Fruit fly (Drosophila melanogaster): ENCODE results near the gene RpS15Aa.

Gene RpS15Aa

DNA sequence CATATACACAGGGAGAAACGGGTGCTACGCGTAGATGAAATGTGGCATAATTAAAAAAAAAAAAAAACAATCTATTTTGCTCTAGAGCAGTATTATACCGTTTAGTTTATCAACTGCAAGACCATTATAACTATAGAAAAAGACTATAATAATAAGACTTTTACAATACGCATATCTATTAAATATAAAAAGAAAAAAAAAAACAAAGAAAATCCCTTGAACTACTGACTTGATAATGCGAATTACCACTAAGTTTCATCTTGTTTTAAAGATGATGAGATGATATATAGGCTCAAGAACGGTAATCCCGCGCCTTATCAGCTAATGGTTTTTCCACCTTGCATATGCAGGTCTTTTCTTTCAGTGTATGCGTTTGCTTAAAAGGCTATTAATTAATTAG, 30.3 kb downstream of the RpS15Aa start:
- TF ChIP-seq Hr38 (GFP tag; optimal IDR thresholded peaks at IDR 0.05): no peak
- TF ChIP-seq CG4318 (GFP tag; optimal IDR thresholded peaks at IDR 0.05): peak; percentile 8
- TF ChIP-seq svp (GFP tag): peak; percentile 74
- peak; percentile 33; the same call in 1 of the 3 replicates for TF ChIP-seq CG6163 (GFP tag; IDR thresholded peaks at IDR 0.05)
- TF ChIP-seq CG7368 (GFP tag; optimal IDR thresholded peaks at IDR 0.05): no peak
- peak; percentile 47 for TF ChIP-seq CG10631 (GFP tag; optimal IDR thresholded peaks at IDR 0.05)
- peak; percentile 37 for TF ChIP-seq Hr39 (GFP tag; optimal IDR thresholded peaks at IDR 0.05)
- TF ChIP-seq CG34406 (GFP tag; optimal IDR thresholded peaks at IDR 0.05): peak; percentile 56
- TF ChIP-seq CG3032 (tag; optimal IDR thresholded peaks at IDR 0.05): peak; percentile 12
- TF ChIP-seq acj6 (GFP tag; optimal IDR thresholded peaks at IDR 0.05): peak; percentile 36
- TF ChIP-seq CG16779 (tag; optimal IDR thresholded peaks at IDR 0.05): no peak
- TF ChIP-seq topi (GFP tag; optimal IDR thresholded peaks at IDR 0.05): peak; percentile 37
- peak; percentile 1 for TF ChIP-seq CG6808 (GFP tag; optimal IDR thresholded peaks at IDR 0.05)
- peak; percentile 56 for TF ChIP-seq CG6792 (GFP tag; optimal IDR thresholded peaks at IDR 0.05)
- peak; percentile 38 for TF ChIP-seq Eip75B (GFP tag; optimal IDR thresholded peaks at IDR 0.05)
- no peak for TF ChIP-seq Lpt (GFP tag; optimal IDR thresholded peaks at IDR 0.05)
- peak; percentile 34 for TF ChIP-seq Sox14 (GFP tag; optimal IDR thresholded peaks at IDR 0.05)
- TF ChIP-seq CG11762 (GFP tag; optimal IDR thresholded peaks at IDR 0.05; ENCODE audit: insufficient read depth): peak; percentile 9
- TF ChIP-seq Smox (GFP tag; optimal IDR thresholded peaks at IDR 0.05): peak; percentile 61
- TF ChIP-seq CG10669 (GFP tag; optimal IDR thresholded peaks at IDR 0.05): peak; percentile 2
- peak; percentile 35 for TF ChIP-seq CG3919 (GFP tag; optimal IDR thresholded peaks at IDR 0.05)
- no peak for TF ChIP-seq fd59A (GFP tag; optimal IDR thresholded peaks at IDR 0.05)
- TF ChIP-seq dac (GFP tag; optimal IDR thresholded peaks at IDR 0.05): no peak
- no peak for TF ChIP-seq dsx (GFP tag; optimal IDR thresholded peaks at IDR 0.05; ENCODE audit: poor library complexity, severe bottlenecking)
- TF ChIP-seq esn (GFP tag; optimal IDR thresholded peaks at IDR 0.05): peak; percentile 64
- peak; percentile 44 for TF ChIP-seq achi (GFP tag; optimal IDR thresholded peaks at IDR 0.05)
- TF ChIP-seq lz (GFP tag; optimal IDR thresholded peaks at IDR 0.05): peak; percentile 44
- TF ChIP-seq net (GFP tag; optimal IDR thresholded peaks at IDR 0.05): peak; percentile 28
- TF ChIP-seq CG9139 (GFP tag; optimal IDR thresholded peaks at IDR 0.05): no peak
- no peak for TF ChIP-seq Ets21C (GFP tag; optimal IDR thresholded peaks at IDR 0.05)
- TF ChIP-seq ss (GFP tag; optimal IDR thresholded peaks at IDR 0.05): peak in 1 of 2 experiments; percentile 16
- TF ChIP-seq OdsH (GFP tag; optimal IDR thresholded peaks at IDR 0.05): peak; percentile 49
- peak; percentile 29; the same call in 1 of the 2 replicates for TF ChIP-seq CG15336 (GFP tag; IDR thresholded peaks at IDR 0.05)
- TF ChIP-seq Eip78C (GFP tag): peak; percentile 87
- no peak for TF ChIP-seq eg (GFP tag; IDR thresholded peaks at IDR 0.05)
- no peak for TF ChIP-seq CG11294 (GFP tag; IDR thresholded peaks at IDR 0.05)
- no peak for TF ChIP-seq fd85E (GFP tag; optimal IDR thresholded peaks at IDR 0.05)
- peak; percentile 9 for TF ChIP-seq vri (GFP tag; optimal IDR thresholded peaks at IDR 0.05)
- TF ChIP-seq CG32006 (GFP tag; optimal IDR thresholded peaks at IDR 0.05): peak; percentile 53
- peak; percentile 1 for TF ChIP-seq CG8319 (GFP tag; optimal IDR thresholded peaks at IDR 0.05)
- no peak for TF ChIP-seq CG6276 (GFP tag; optimal IDR thresholded peaks at IDR 0.05)
- TF ChIP-seq pdm3 (GFP tag; optimal IDR thresholded peaks at IDR 0.05): peak; percentile 37
- peak; percentile 58 for TF ChIP-seq CG8632 (GFP tag; optimal IDR thresholded peaks at IDR 0.05)
- TF ChIP-seq Hr4 (GFP tag; optimal IDR thresholded peaks at IDR 0.05): peak; percentile 2
- TF ChIP-seq Ets96B (tag; optimal IDR thresholded peaks at IDR 0.05): no peak
- peak; percentile 40; the same call in 1 of the 3 replicates for TF ChIP-seq CG8119 (GFP tag; IDR thresholded peaks at IDR 0.05)
- peak in 1 of 2 experiments; percentile 2 for TF ChIP-seq salr (GFP tag; optimal IDR thresholded peaks at IDR 0.05)
- peak; percentile 17 for TF ChIP-seq Sox102F (GFP tag; optimal IDR thresholded peaks at IDR 0.05)
- peak; percentile 35 for TF ChIP-seq CG31627 (GFP tag; optimal IDR thresholded peaks at IDR 0.05)
- TF ChIP-seq Gug (GFP tag; IDR thresholded peaks at IDR 0.05): 0 out of 2 replicates have a peak, but pooled peaks have one; percentile 15
- TF ChIP-seq Met (GFP tag; optimal IDR thresholded peaks at IDR 0.05): peak; percentile 56
- TF ChIP-seq cyc (GFP tag; optimal IDR thresholded peaks at IDR 0.05): peak; percentile 8
